Worm (Caenorhabditis elegans): ENCODE results near the gene lgc-9.

ce11 chrIV:3447350-3447749, 31.9 kb downstream of the lgc-9 start:
- TF ChIP-seq mep-1 (tag; optimal IDR thresholded peaks at IDR 0.05), result no peak
- TF ChIP-seq daf-12 (tag; optimal IDR thresholded peaks at IDR 0.05), result no peak
- no peak for TF ChIP-seq aly-2 (tag; optimal IDR thresholded peaks at IDR 0.05)
- no peak for TF ChIP-seq F10B5.3 (tag; optimal IDR thresholded peaks at IDR 0.05)
- no peak for TF ChIP-seq egl-27 (tag; optimal IDR thresholded peaks at IDR 0.05)
- TF ChIP-seq pha-4 (GFP tag; IDR thresholded peaks at IDR 0.05), result no peak
- no peak for TF ChIP-seq pha-4 (tag; optimal IDR thresholded peaks at IDR 0.05)
- no peak for TF ChIP-seq unc-39 (tag; optimal IDR thresholded peaks at IDR 0.05)
- TF ChIP-seq mes-2 (tag; optimal IDR thresholded peaks at IDR 0.05; ENCODE audit: poor library complexity, severe bottlenecking), result no peak
- no peak for TF ChIP-seq tag-97 (GFP tag; IDR thresholded peaks at IDR 0.05)

All from whole organism, L4 larva.